Fruit fly (Drosophila melanogaster): ENCODE results near the gene CG9777.
A peak's percentile ranks its signal among the peaks of the same experiment; 100 is the strongest.

CG9777 gene

dm6 chrX:16644535-16645131, 12.6 kb upstream of the CG9777 start (continued):
- no peak for TF ChIP-seq CG17361 (GFP tag; IDR thresholded peaks at IDR 0.05)
- TF ChIP-seq Myb (GFP tag; optimal IDR thresholded peaks at IDR 0.05), result no peak
- no peak for TF ChIP-seq CG14965 (GFP tag; optimal IDR thresholded peaks at IDR 0.05; ENCODE audit: borderline replicate concordance)
- peak; percentile 40; the same call in 1 of the 2 replicates for TF ChIP-seq CG14014 (GFP tag; IDR thresholded peaks at IDR 0.05)
- 0 out of 3 replicates have a peak, but pooled peaks have one; percentile 28 for TF ChIP-seq z (GFP tag; IDR thresholded peaks at IDR 0.05)
- TF ChIP-seq CG2889 (GFP tag; IDR thresholded peaks at IDR 0.05), result no peak
- TF ChIP-seq maf-S (GFP tag; optimal IDR thresholded peaks at IDR 0.05), result no peak
- peak; percentile 14 for TF ChIP-seq HHEX (GFP tag; optimal IDR thresholded peaks at IDR 0.05)
- TF ChIP-seq prd (optimal IDR thresholded peaks at IDR 0.05), result no peak
- peak; percentile 35; the same call in 1 of the 3 replicates for TF ChIP-seq prd (GFP tag; IDR thresholded peaks at IDR 0.05)
- peak; percentile 53 for TF ChIP-seq CG3838 (GFP tag; optimal IDR thresholded peaks at IDR 0.05)
- no peak for TF ChIP-seq CG4820 (GFP tag; optimal IDR thresholded peaks at IDR 0.05)
- TF ChIP-seq p53 (GFP tag; optimal IDR thresholded peaks at IDR 0.05), result no peak
- no peak for TF ChIP-seq cato (GFP tag; optimal IDR thresholded peaks at IDR 0.05; ENCODE audit: borderline replicate concordance)
- no peak for TF ChIP-seq CG8944 (GFP tag; optimal IDR thresholded peaks at IDR 0.05)
- no peak for TF ChIP-seq bigmax (GFP tag; optimal IDR thresholded peaks at IDR 0.05)
- no peak for TF ChIP-seq Dbx (GFP tag; IDR thresholded peaks at IDR 0.05)
- no peak for TF ChIP-seq tup (GFP tag; optimal IDR thresholded peaks at IDR 0.05)
- TF ChIP-seq Hr3 (GFP tag; optimal IDR thresholded peaks at IDR 0.05), result no peak
- TF ChIP-seq dimm (GFP tag; IDR thresholded peaks at IDR 0.05), result no peak
- peak; percentile 76 for TF ChIP-seq gsb-n (tag; optimal IDR thresholded peaks at IDR 0.05)
- TF ChIP-seq Gug (GFP tag; IDR thresholded peaks at IDR 0.05), result no peak
- TF ChIP-seq nmo (GFP tag; optimal IDR thresholded peaks at IDR 0.05), result no peak
- no peak for TF ChIP-seq dpn (GFP tag; optimal IDR thresholded peaks at IDR 0.05)
- peak; percentile 43 for TF ChIP-seq dmrt99B (tag; optimal IDR thresholded peaks at IDR 0.05)
- TF ChIP-seq pzg (GFP tag; optimal IDR thresholded peaks at IDR 0.05), result no peak
- TF ChIP-seq jumu (GFP tag; optimal IDR thresholded peaks at IDR 0.05), result no peak
- TF ChIP-seq Hsf (GFP tag; optimal IDR thresholded peaks at IDR 0.05), result no peak
- no peak for TF ChIP-seq hb (GFP tag; IDR thresholded peaks at IDR 0.05; ENCODE audit: partially characterized antibody)
- TF ChIP-seq gcm (GFP tag; optimal IDR thresholded peaks at IDR 0.05), result peak; percentile 39
- TF ChIP-seq CG6254 (GFP tag; optimal IDR thresholded peaks at IDR 0.05), result peak; percentile 48
- TF ChIP-seq unc-4 (GFP tag; IDR thresholded peaks at IDR 0.05; ENCODE audit: partially characterized antibody), result no peak
- TF ChIP-seq CkIIα-i1 (GFP tag; IDR thresholded peaks at IDR 0.05), result no peak
- TF ChIP-seq CG12744 (GFP tag; optimal IDR thresholded peaks at IDR 0.05), result no peak
- no peak for TF ChIP-seq slp2 (GFP tag; optimal IDR thresholded peaks at IDR 0.05)
- TF ChIP-seq NC2α (GFP tag; optimal IDR thresholded peaks at IDR 0.05), result peak; percentile 16
- no peak for TF ChIP-seq D19B (GFP tag; optimal IDR thresholded peaks at IDR 0.05)
- no peak for TF ChIP-seq sob (GFP tag; IDR thresholded peaks at IDR 0.05)
- TF ChIP-seq Deaf1 (tag; optimal IDR thresholded peaks at IDR 0.05), result no peak
- peak; percentile 78 for TF ChIP-seq wek (GFP tag; optimal IDR thresholded peaks at IDR 0.05)
- no peak for TF ChIP-seq dm (GFP tag; optimal IDR thresholded peaks at IDR 0.05)
- TF ChIP-seq Ssrp (tag; optimal IDR thresholded peaks at IDR 0.05), result no peak
- TF ChIP-seq CG12769 (tag; optimal IDR thresholded peaks at IDR 0.05), result peak; percentile 54
- TF ChIP-seq HLH3B (GFP tag; IDR thresholded peaks at IDR 0.05), result peak; percentile 49; the same call in 1 of the 2 replicates
- TF ChIP-seq grau (tag; optimal IDR thresholded peaks at IDR 0.05), result peak; percentile 2
- no peak for TF ChIP-seq crc (GFP tag; optimal IDR thresholded peaks at IDR 0.05)
- TF ChIP-seq CG18764 (GFP tag; optimal IDR thresholded peaks at IDR 0.05), result no peak
- no peak for TF ChIP-seq CG10274 (GFP tag; optimal IDR thresholded peaks at IDR 0.05)
- 0 out of 3 replicates have a peak, but pooled peaks have one; percentile 26 for TF ChIP-seq sr (GFP tag; IDR thresholded peaks at IDR 0.05)
- no peak for TF ChIP-seq row (GFP tag; IDR thresholded peaks at IDR 0.05)
- TF ChIP-seq sens (GFP tag), result peak; percentile 84
